Fruit fly (Drosophila melanogaster): ENCODE data around the gene CG42504.
A peak's percentile ranks its signal among the peaks of the same experiment; 100 is the strongest.

CG42504 gene

DNA sequence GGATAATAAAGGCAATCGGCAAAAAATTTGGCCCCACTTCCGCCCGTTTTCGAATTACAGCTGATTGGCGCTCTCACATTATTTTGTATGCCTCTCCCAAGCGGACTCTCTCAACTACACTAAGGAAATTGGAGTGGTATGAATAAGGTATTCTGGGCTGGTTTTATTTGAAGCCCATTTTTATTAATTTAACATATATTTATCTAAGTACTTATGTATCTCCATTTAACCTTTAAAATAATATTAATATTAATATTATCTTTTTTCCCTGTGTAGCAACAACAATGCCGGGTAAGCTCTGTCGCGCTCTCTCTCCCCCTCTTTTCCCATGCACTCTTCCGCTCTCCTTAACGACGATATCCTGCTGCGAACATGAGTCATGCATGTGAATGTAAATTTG, 47.4 kb upstream of the CG42504 start (continued):
- TF ChIP-seq CG34422 (GFP tag; IDR thresholded peaks at IDR 0.05) = peak; percentile 73
- TF ChIP-seq sim (GFP tag; IDR thresholded peaks at IDR 0.05) = no peak
- peak; percentile 74 for TF ChIP-seq sisA (GFP tag; IDR thresholded peaks at IDR 0.05)
- TF ChIP-seq CG18599 (GFP tag; optimal IDR thresholded peaks at IDR 0.05) = peak; percentile 93
- no peak for TF ChIP-seq CG15601 (tag; optimal IDR thresholded peaks at IDR 0.05)
- no peak for TF ChIP-seq dm (GFP tag; optimal IDR thresholded peaks at IDR 0.05)
- TF ChIP-seq Adf1 (GFP tag; IDR thresholded peaks at IDR 0.05) = peak; percentile 52
- TF ChIP-seq Usf (GFP tag; optimal IDR thresholded peaks at IDR 0.05) = no peak
- TF ChIP-seq Six4 (GFP tag; optimal IDR thresholded peaks at IDR 0.05) = peak; percentile 15
- TF ChIP-seq ab (GFP tag; optimal IDR thresholded peaks at IDR 0.05) = no peak
- 0 out of 2 replicates have a peak, but pooled peaks have one; percentile 48 for TF ChIP-seq toy (GFP tag; IDR thresholded peaks at IDR 0.05)
- TF ChIP-seq Doc3 (GFP tag; IDR thresholded peaks at IDR 0.05; ENCODE audit: partially characterized antibody) = no peak
- no peak for TF ChIP-seq abd-A (tag; optimal IDR thresholded peaks at IDR 0.05)
- TF ChIP-seq CG30403 (GFP tag; optimal IDR thresholded peaks at IDR 0.05) = peak; percentile 52
- TF ChIP-seq CG12391 (tag; optimal IDR thresholded peaks at IDR 0.05) = no peak
- TF ChIP-seq CG32532 (GFP tag; IDR thresholded peaks at IDR 0.05) = peak; percentile 88
- TF ChIP-seq Elba2 (GFP tag; optimal IDR thresholded peaks at IDR 0.05) = no peak
- TF ChIP-seq cad (GFP tag; optimal IDR thresholded peaks at IDR 0.05) = no peak
- TF ChIP-seq da (GFP tag; optimal IDR thresholded peaks at IDR 0.05) = no peak
- TF ChIP-seq CG13894 (tag; optimal IDR thresholded peaks at IDR 0.05) = peak; percentile 82
- no peak for TF ChIP-seq D19A (tag; optimal IDR thresholded peaks at IDR 0.05)
- no peak; the same call in 1 of the 2 replicates for TF ChIP-seq CG8765 (GFP tag; IDR thresholded peaks at IDR 0.05)
- no peak for TF ChIP-seq CG11398 (GFP tag; optimal IDR thresholded peaks at IDR 0.05)
- TF ChIP-seq stc (GFP tag; IDR thresholded peaks at IDR 0.05) = peak; percentile 78; the same call in 1 of the 2 replicates
- no peak for TF ChIP-seq sc (optimal IDR thresholded peaks at IDR 0.05)
- TF ChIP-seq sc (GFP tag; optimal IDR thresholded peaks at IDR 0.05) = peak; percentile 9
- no peak for TF ChIP-seq CG1603 (tag; optimal IDR thresholded peaks at IDR 0.05)
- TF ChIP-seq z (GFP tag; IDR thresholded peaks at IDR 0.05) = 0 out of 3 replicates have a peak, but pooled peaks have one; percentile 19
- TF ChIP-seq fd96Cb (tag; optimal IDR thresholded peaks at IDR 0.05) = peak; percentile 70
- no peak for TF ChIP-seq mirr (GFP tag; optimal IDR thresholded peaks at IDR 0.05)
- peak; percentile 83 for TF ChIP-seq Rfx (GFP tag; IDR thresholded peaks at IDR 0.05)
- peak; percentile 20 for TF ChIP-seq Chrac-16 (GFP tag; optimal IDR thresholded peaks at IDR 0.05)
- no peak for TF ChIP-seq pzg (GFP tag; optimal IDR thresholded peaks at IDR 0.05)
- TF ChIP-seq jing (GFP tag; optimal IDR thresholded peaks at IDR 0.05) = peak; percentile 12
- peak; percentile 92; the same call in 1 of the 2 replicates for TF ChIP-seq vvl (GFP tag; IDR thresholded peaks at IDR 0.05)
- TF ChIP-seq CG15479 (GFP tag; optimal IDR thresholded peaks at IDR 0.05) = no peak
- peak; percentile 77; the same call in 2 of the 3 replicates for TF ChIP-seq B-H1 (GFP tag; IDR thresholded peaks at IDR 0.05)
- no peak for TF ChIP-seq ERR (GFP tag; optimal IDR thresholded peaks at IDR 0.05)
- TF ChIP-seq odd (GFP tag; optimal IDR thresholded peaks at IDR 0.05) = peak; percentile 49
- no peak for TF ChIP-seq CG4282 (GFP tag; optimal IDR thresholded peaks at IDR 0.05)
- peak; percentile 62 for TF ChIP-seq wor (GFP tag; IDR thresholded peaks at IDR 0.05)
- TF ChIP-seq dimm (GFP tag; IDR thresholded peaks at IDR 0.05) = peak; percentile 65
- peak; percentile 86 for TF ChIP-seq CG13424 (tag; optimal IDR thresholded peaks at IDR 0.05)
- peak; percentile 65 for TF ChIP-seq Taf1 (GFP tag; IDR thresholded peaks at IDR 0.05)
- TF ChIP-seq wek (GFP tag; optimal IDR thresholded peaks at IDR 0.05) = no peak
- TF ChIP-seq MTF-1 (GFP tag; optimal IDR thresholded peaks at IDR 0.05; ENCODE audit: borderline replicate concordance) = peak; percentile 42
- no peak for TF ChIP-seq Dad (GFP tag; optimal IDR thresholded peaks at IDR 0.05)
- no peak for TF ChIP-seq CG7271 (tag; optimal IDR thresholded peaks at IDR 0.05)
- TF ChIP-seq lov (optimal IDR thresholded peaks at IDR 0.05) = no peak
- peak; percentile 67; the same call in 1 of the 3 replicates for TF ChIP-seq lov (GFP tag; IDR thresholded peaks at IDR 0.05)
- TF ChIP-seq E2f1 (GFP tag; IDR thresholded peaks at IDR 0.05) = peak; percentile 82
- no peak for TF ChIP-seq mam (GFP tag; optimal IDR thresholded peaks at IDR 0.05)
